Fruit fly (Drosophila melanogaster) whole organism: ENCODE results near the gene CG3630.

Experiments used
- CG8478 ChIP-seq: fragments of >200 bp; optimal IDR thresholded peaks from 2 replicates; lab custom pipeline; 2018; ENCODE audit warnings: inconsistent platforms
- EcR ChIP-seq, 2 experiments: fragments of >200 bp; optimal IDR thresholded peaks; 2 replicates each; lab custom pipeline; 2017; ENCODE audit warnings: missing biosample characterization in 2 of 2, missing genetic modification characterization in 2 of 2, missing genetic modification reagents in 2 of 2
- psq ChIP-seq: fragments of >200 bp; optimal IDR thresholded peaks from 2 replicates; lab custom pipeline; 2017

DNA sequence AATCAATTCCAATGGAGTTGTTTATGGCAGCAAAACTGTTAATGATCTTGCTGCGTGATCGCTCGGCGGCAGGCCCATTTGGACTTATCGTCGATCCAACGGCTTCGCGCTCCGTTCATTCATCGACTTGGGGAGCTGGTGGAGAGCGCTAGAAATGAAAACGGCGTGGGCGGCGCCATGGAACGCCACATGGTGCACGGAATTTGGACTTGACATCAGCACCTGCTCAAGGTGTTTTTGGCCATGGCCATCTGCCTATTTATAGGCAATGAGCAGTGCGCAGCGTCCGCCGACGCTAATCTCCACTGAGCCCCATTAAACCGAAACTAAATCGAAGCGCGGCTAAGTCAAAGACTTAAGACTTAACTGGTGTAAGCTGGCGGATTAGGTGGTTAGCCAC is 56.5 kb downstream of the CG3630 start:
- no peak for TF ChIP-seq CG8478 (lab: Kevin White, UChicago)
- TF ChIP-seq EcR (GFP tag; optimal IDR thresholded peaks at IDR 0.05; lab: Kevin White, UChicago) = no peak
- TF ChIP-seq psq = no peak
